Worm (Caenorhabditis elegans) whole organism, late embryonic: ENCODE measurements around the gene sas-1.

Source experiments
- C08G9.2 ChIP-seq: sonication (generic microtip); optimal IDR thresholded peaks from 2 replicates; lab custom pipeline; 2016; ENCODE audit warnings: mild to moderate bottlenecking, missing genetic modification characterization, moderate library complexity, missing compliant biosample characterization
- C38D4.7 ChIP-seq: fragments of 200-800 bp; sonication (Bioruptor generic); optimal IDR thresholded peaks from 2 replicates; lab custom pipeline; 2018; ENCODE audit warnings: mild to moderate bottlenecking, missing genetic modification characterization, moderate library complexity, missing compliant biosample characterization
- ama-1 ChIP-seq: fragments of 150-350 bp; optimal IDR thresholded peaks from 2 replicates; lab custom pipeline; 2014
- ceh-18 ChIP-seq: sonication (generic microtip); optimal IDR thresholded peaks from 2 replicates; lab custom pipeline; 2016; ENCODE audit warnings: missing genetic modification characterization, missing compliant biosample characterization
- ceh-2 ChIP-seq: sonication (generic microtip); optimal IDR thresholded peaks from 2 replicates; lab custom pipeline; 2016; ENCODE audit warnings: missing genotype, missing genetic modification characterization, missing compliant biosample characterization
- ceh-22 ChIP-seq: sonication (generic microtip); optimal IDR thresholded peaks from 2 replicates; lab custom pipeline; 2017; ENCODE audit warnings: missing biosample characterization, missing genetic modification characterization
- ceh-31 ChIP-seq: sonication (generic microtip); optimal IDR thresholded peaks from 2 replicates; lab custom pipeline; 2016; ENCODE audit warnings: missing genetic modification characterization, missing compliant biosample characterization
- ceh-34 ChIP-seq: sonication (generic microtip); optimal IDR thresholded peaks from 2 replicates; lab custom pipeline; 2016; ENCODE audit warnings: mild to moderate bottlenecking, missing genetic modification characterization, missing compliant biosample characterization
- ceh-6 ChIP-seq: fragments of 200-800 bp; sonication (Bioruptor generic); optimal IDR thresholded peaks from 2 replicates; lab custom pipeline; 2018; ENCODE audit warnings: mild to moderate bottlenecking, missing genetic modification characterization, missing compliant biosample characterization
- dve-1 ChIP-seq: sonication (generic microtip); optimal IDR thresholded peaks from 2 replicates; lab custom pipeline; 2017; ENCODE audit warnings: antibody characterized with exemption, mild to moderate bottlenecking, missing genetic modification characterization, missing compliant biosample characterization
- elt-2 ChIP-seq: sonication (generic microtip); optimal IDR thresholded peaks from 2 replicates; lab custom pipeline; 2016; ENCODE audit warnings: missing genetic modification reagents, missing genetic modification characterization, missing compliant biosample characterization
- ets-4 ChIP-seq: sonication (generic microtip); optimal IDR thresholded peaks from 2 replicates; lab custom pipeline; 2016; ENCODE audit warnings: missing genetic modification characterization, missing compliant biosample characterization
- fax-1 ChIP-seq: sonication (generic microtip); optimal IDR thresholded peaks from 2 replicates; lab custom pipeline; 2016; ENCODE audit warnings: missing genotype, missing genetic modification characterization, missing compliant biosample characterization
- fkh-6 ChIP-seq: sonication (generic microtip); optimal IDR thresholded peaks from 2 replicates; lab custom pipeline; 2016; ENCODE audit warnings: missing genetic modification characterization, missing compliant biosample characterization
- hlh-13 ChIP-seq: fragments of 200-800 bp; sonication (Bioruptor generic); optimal IDR thresholded peaks from 2 replicates; lab custom pipeline; 2018; ENCODE audit warnings: mild to moderate bottlenecking, missing genetic modification characterization, missing compliant biosample characterization
- hlh-30 ChIP-seq: sonication (generic microtip); optimal IDR thresholded peaks from 2 replicates; lab custom pipeline; 2017; ENCODE audit warnings: antibody characterized with exemption, missing genetic modification characterization, missing compliant biosample characterization; ENCODE audit not compliant: insufficient read depth
- hlh-8 ChIP-seq: sonication (generic microtip); optimal IDR thresholded peaks from 2 replicates; lab custom pipeline; 2016; ENCODE audit warnings: missing genotype, missing genetic modification characterization, missing compliant biosample characterization
- lim-6 ChIP-seq: sonication (generic microtip); optimal IDR thresholded peaks from 2 replicates; lab custom pipeline; 2016; ENCODE audit warnings: missing genetic modification characterization, missing compliant biosample characterization
- mec-3 ChIP-seq: sonication (generic microtip); optimal IDR thresholded peaks from 2 replicates; lab custom pipeline; 2016; ENCODE audit warnings: borderline replicate concordance, missing genetic modification characterization, missing compliant biosample characterization
- nfya-1 ChIP-seq: sonication (generic microtip); optimal IDR thresholded peaks from 2 replicates; lab custom pipeline; 2017; ENCODE audit warnings: missing genetic modification characterization, mild to moderate bottlenecking, missing compliant biosample characterization, antibody characterized with exemption, moderate library complexity
- nhr-232 ChIP-seq: sonication (generic microtip); optimal IDR thresholded peaks from 2 replicates; lab custom pipeline; 2016; ENCODE audit warnings: missing genetic modification characterization, missing compliant biosample characterization
- pat-9 ChIP-seq: fragments of 200-800 bp; sonication (Bioruptor generic); optimal IDR thresholded peaks from 2 replicates; lab custom pipeline; 2018; ENCODE audit warnings: mild to moderate bottlenecking, missing genetic modification characterization, moderate library complexity, missing compliant biosample characterization
- pros-1 ChIP-seq: fragments of 150-350 bp; optimal IDR thresholded peaks from 2 replicates; lab custom pipeline; 2014; ENCODE audit warnings: missing biosample characterization, missing genetic modification reagents, missing genetic modification characterization
- ref-2 ChIP-seq: sonication (generic microtip); optimal IDR thresholded peaks from 2 replicates; lab custom pipeline; 2016; ENCODE audit warnings: missing genetic modification characterization, missing compliant biosample characterization
- rnt-1 ChIP-seq: sonication (generic microtip); optimal IDR thresholded peaks from 2 replicates; lab custom pipeline; 2016; ENCODE audit warnings: missing genetic modification characterization, missing compliant biosample characterization
- sox-4 ChIP-seq: sonication (generic microtip); optimal IDR thresholded peaks from 2 replicates; lab custom pipeline; 2017; ENCODE audit warnings: mild to moderate bottlenecking, missing genetic modification characterization, inconsistent platforms, missing compliant biosample characterization
- tbx-2 ChIP-seq: sonication (generic microtip); optimal IDR thresholded peaks from 2 replicates; lab custom pipeline; 2016; ENCODE audit warnings: missing genetic modification characterization, missing compliant biosample characterization
- tbx-7 ChIP-seq: sonication (generic microtip); optimal IDR thresholded peaks from 2 replicates; lab custom pipeline; 2016; ENCODE audit warnings: missing genotype, missing genetic modification characterization, missing compliant biosample characterization
- ttx-3 ChIP-seq: sonication (generic microtip); optimal IDR thresholded peaks from 2 replicates; lab custom pipeline; 2016; ENCODE audit warnings: missing genetic modification reagents, missing genetic modification characterization, missing compliant biosample characterization
- unc-86 ChIP-seq: sonication (generic microtip); optimal IDR thresholded peaks from 2 replicates; lab custom pipeline; 2016; ENCODE audit warnings: missing genetic modification characterization, missing compliant biosample characterization
- zip-5 ChIP-seq: sonication (generic microtip); optimal IDR thresholded peaks from 2 replicates; lab custom pipeline; 2016; ENCODE audit warnings: missing genetic modification characterization, missing compliant biosample characterization
- ztf-16 ChIP-seq: sonication (generic microtip); optimal IDR thresholded peaks from 2 replicates; lab custom pipeline; 2017; ENCODE audit warnings: missing genetic modification characterization, missing compliant biosample characterization

sas-1 gene

ce11 chrIII:12665500-12665907, 33.8 kb upstream of the sas-1 start:
- TF ChIP-seq hlh-30 (tag; lab: Kevin White, UChicago): peak; percentile 63
- peak; percentile 46 for TF ChIP-seq rnt-1 (tag; lab: Kevin White, UChicago)
- TF ChIP-seq ceh-31 (tag; lab: Kevin White, UChicago): peak; percentile 68
- peak; percentile 61 for TF ChIP-seq C08G9.2
- peak; percentile 24 for TF ChIP-seq ref-2 (tag; lab: Kevin White, UChicago)
- peak; percentile 61 for TF ChIP-seq ceh-18
- peak; percentile 60 for TF ChIP-seq tbx-2 (tag; lab: Kevin White, UChicago)
- peak; percentile 12 for TF ChIP-seq nfya-1 (tag; lab: Kevin White, UChicago)

ce11 chrIII:12668821-12669220, 30.5 kb upstream of the sas-1 start:
- TF ChIP-seq C38D4.7 (GFP tag; lab: Kevin White, UChicago): no peak
- TF ChIP-seq, all 69 proteins: peak for 0

ce11 chrIII:12673382-12673970, 25.8 kb upstream of the sas-1 start, which contains the start of the genes taf-7.2 and elpc-2:
TSS of gene taf-7.2 (minus strand) at chrIII:12673423.
TSS of gene elpc-2 (plus strand) at chrIII:12673677.
- peak; percentile 82 for TF ChIP-seq tbx-2 (tag; lab: Kevin White, UChicago)
- TF ChIP-seq ztf-16: peak; percentile 39
- no peak for TF ChIP-seq nhr-232 (tag; lab: Kevin White, UChicago)
- no peak for TF ChIP-seq ceh-22 (tag; lab: Kevin White, UChicago)
- TF ChIP-seq zip-5 (tag; lab: Kevin White, UChicago): peak; percentile 67
- peak; percentile 22 for TF ChIP-seq rnt-1 (tag; lab: Kevin White, UChicago)
- TF ChIP-seq tbx-7 (tag; lab: Kevin White, UChicago): peak; percentile 83
- no peak for TF ChIP-seq dve-1 (tag; lab: Kevin White, UChicago)
- peak; percentile 54 for TF ChIP-seq mec-3 (tag; lab: Kevin White, UChicago)
- TF ChIP-seq ets-4 (tag; lab: Kevin White, UChicago): peak; percentile 82
- TF ChIP-seq fax-1: peak; percentile 49
- TF ChIP-seq elt-2 (tag; lab: Kevin White, UChicago): peak; percentile 45
- TF ChIP-seq ceh-2 (tag; lab: Kevin White, UChicago): peak; percentile 72
- TF ChIP-seq unc-86: peak; percentile 6
- TF ChIP-seq hlh-8 (tag; lab: Kevin White, UChicago): peak; percentile 21
- TF ChIP-seq lim-6: peak; percentile 66
- TF ChIP-seq hlh-13 (GFP tag; lab: Kevin White, UChicago): no peak
- peak; percentile 90 for TF ChIP-seq C08G9.2
- TF ChIP-seq fkh-6: no peak
- TF ChIP-seq ceh-34 (tag; lab: Kevin White, UChicago): peak; percentile 35
- peak; percentile 90 for TF ChIP-seq ceh-31 (tag; lab: Kevin White, UChicago)

ce11 chrIII:12680266-12680665, 19.0 kb upstream of the sas-1 start:
- TF ChIP-seq ttx-3 (tag; lab: Kevin White, UChicago): no peak
- TF ChIP-seq C38D4.7 (GFP tag; lab: Kevin White, UChicago): no peak
- TF ChIP-seq pat-9 (tag; lab: Kevin White, UChicago): no peak
- no peak for TF ChIP-seq pros-1 (tag; lab: Kevin White, UChicago)
- TF ChIP-seq nfya-1 (tag; lab: Kevin White, UChicago): peak; percentile 88

- no peak for TF ChIP-seq ceh-6 (GFP tag; lab: Kevin White, UChicago)
- peak; percentile 96 for TF ChIP-seq nfya-1 (tag; lab: Kevin White, UChicago)
- TF ChIP-seq ama-1 (lab: Kevin White, UChicago): peak; percentile 3
- TF ChIP-seq sox-4: no peak
These were observed 13.7 kb upstream of the sas-1 start for ce11 chrIII:12685372-12686298.
